Worm (Caenorhabditis elegans): Measurements from ENCODE around the gene glp-1.

The glp-1 gene

DNA sequence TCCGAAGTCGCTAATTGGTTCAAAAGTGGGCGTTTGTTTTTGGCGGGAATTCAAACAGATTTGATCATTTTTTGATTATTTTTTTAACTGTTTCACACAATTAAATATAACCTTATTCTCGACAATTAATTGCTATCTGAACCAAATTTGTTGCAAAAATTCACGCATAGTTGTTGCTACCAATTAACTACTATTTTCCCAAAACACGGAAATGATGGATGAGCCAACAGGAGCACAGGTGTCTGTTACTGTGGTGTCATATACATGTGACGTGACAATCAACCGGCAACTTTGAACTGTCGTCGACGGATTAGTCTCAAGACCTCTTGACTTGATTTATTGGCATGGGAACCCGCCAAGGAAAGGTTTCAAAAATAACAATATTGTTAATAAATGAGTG is 19.3 kb upstream of the glp-1 start:
- TF ChIP-seq unc-62 (GFP tag; optimal IDR thresholded peaks at IDR 0.05): no peak

- no peak for TF ChIP-seq unc-62 (GFP tag; optimal IDR thresholded peaks at IDR 0.05)
Measured at ce11 chrIII:9075539-9075938, 16.5 kb upstream of the glp-1 start, which contains the start of gene F02A9.7. TSS of gene F02A9.7 (minus strand) at chrIII:9075639.

ce11 chrIII:9077708-9078107 is 14.3 kb upstream of the glp-1 start, which contains the start of gene F02A9.1:
TSS of gene F02A9.1 (minus strand) at chrIII:9077808.
- TF ChIP-seq unc-62 (GFP tag; optimal IDR thresholded peaks at IDR 0.05): no peak

- TF ChIP-seq unc-62 (GFP tag; optimal IDR thresholded peaks at IDR 0.05): no peak
Measured at ce11 chrIII:9080127-9080526, 11.9 kb upstream of the glp-1 start.

- TF ChIP-seq unc-62 (GFP tag; optimal IDR thresholded peaks at IDR 0.05): no peak
Measured at ce11 chrIII:9081055-9081454, 11.0 kb upstream of the glp-1 start, which contains the start of gene far-1. TSS of gene far-1 (minus strand) at chrIII:9081179.

DNA sequence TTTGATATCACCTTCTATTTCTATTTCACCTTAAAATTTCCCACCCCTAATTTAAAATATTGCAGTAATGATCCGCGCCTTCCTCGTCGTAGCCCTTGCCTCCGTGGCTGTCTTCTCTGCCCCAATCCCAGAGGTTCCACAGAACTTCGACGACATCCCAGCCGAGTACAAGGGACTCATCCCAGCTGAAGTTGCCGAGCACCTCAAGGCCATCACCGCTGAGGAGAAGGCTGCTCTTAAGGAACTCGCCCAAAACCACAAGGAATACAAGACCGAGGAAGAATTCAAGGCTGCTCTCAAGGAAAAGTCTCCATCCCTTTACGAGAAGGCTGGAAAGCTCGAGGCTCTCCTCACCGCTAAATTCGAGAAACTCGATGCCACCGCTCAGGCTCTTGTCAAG is 10.3 kb upstream of the glp-1 start, which contains the start of gene far-2:
far-2 (plus strand) TSS at position 66 of the 400 bp plus-strand sequence.
- no peak for TF ChIP-seq unc-62 (GFP tag; optimal IDR thresholded peaks at IDR 0.05)

ce11 chrIII:9083118-9083517 is 8.9 kb upstream of the glp-1 start:
- TF ChIP-seq unc-62 (GFP tag; optimal IDR thresholded peaks at IDR 0.05): no peak

DNA sequence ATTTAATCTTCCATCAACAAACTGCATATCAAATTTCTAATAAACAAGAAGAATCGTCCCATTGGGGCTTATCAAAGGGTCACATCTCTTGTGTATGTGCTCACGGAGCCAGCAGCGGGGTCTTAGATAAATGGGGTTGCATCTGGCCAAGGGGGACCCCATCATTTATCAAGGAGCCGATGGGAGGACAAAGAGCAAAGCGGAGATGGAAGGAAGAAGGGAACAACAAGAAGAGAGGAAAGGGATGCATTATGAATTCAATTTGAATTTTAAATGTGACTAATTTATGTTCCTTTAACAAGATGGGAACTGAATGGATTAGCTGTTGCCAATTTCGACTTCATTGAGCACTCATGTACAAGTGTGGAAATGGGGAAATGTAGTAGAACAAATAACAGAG is 7.7 kb upstream of the glp-1 start:
- TF ChIP-seq unc-62 (GFP tag; optimal IDR thresholded peaks at IDR 0.05): no peak

DNA sequence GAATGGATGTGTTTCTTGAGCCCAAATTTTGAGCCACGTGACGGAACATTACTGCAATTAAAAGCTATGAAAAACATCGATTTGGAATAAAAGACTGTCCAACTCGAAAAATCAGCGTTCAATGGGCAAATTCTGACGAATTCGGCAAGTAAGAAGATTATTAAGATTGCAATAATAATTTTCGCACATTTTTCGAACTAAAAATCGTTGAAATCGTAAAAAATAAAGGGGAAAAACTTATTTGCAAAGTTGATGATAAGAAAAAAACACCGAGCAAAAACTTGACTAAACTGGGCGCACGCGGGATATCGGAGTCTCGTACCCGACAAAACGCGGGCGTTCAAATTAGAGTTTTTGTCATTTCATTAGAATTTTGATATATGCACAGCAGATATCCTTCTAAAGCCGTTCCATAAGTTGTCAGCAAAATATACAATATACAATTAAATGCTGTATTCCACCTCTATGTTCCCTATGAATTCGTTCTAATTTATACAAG is 2.7 kb upstream of the glp-1 start, which contains the start of the genes mccc-2 and mrpl-44:
mccc-2 (minus strand) TSS at position 51 of the 499 bp plus-strand sequence.
mrpl-44 (minus strand) TSS at position 51 of the 499 bp plus-strand sequence.
- no peak for TF ChIP-seq unc-62 (GFP tag; optimal IDR thresholded peaks at IDR 0.05)

- TF ChIP-seq unc-62 (GFP tag; optimal IDR thresholded peaks at IDR 0.05): no peak
Measured at ce11 chrIII:9101212-9101611, 9.2 kb downstream of the glp-1 start, which contains the start of gene ZK507.1. TSS of gene ZK507.1 (minus strand) at chrIII:9101312.

DNA sequence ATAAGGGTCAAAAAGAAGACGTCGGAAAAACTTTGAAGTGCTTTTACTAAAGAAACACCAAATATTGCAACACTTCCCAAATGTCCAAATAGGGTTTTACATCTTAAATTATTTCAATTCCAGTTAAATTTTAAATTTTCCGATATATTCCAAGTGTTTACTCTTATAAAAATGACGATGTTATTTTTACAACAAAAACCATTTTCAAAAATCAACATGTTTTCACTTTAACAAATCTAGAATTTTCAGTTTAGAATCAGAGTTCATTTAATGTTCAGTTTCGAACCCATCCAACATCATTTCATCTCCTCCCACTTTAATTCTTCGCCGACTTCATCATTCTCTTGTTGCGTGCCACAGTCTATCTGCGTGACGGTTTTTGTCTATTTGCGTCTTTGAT is 11.6 kb downstream of the glp-1 start, which contains the start of gene dos-1:
dos-1 (plus strand) TSS at position 301 of the 400 bp plus-strand sequence.
- TF ChIP-seq unc-62 (GFP tag; optimal IDR thresholded peaks at IDR 0.05): no peak

- no peak for TF ChIP-seq unc-62 (GFP tag; optimal IDR thresholded peaks at IDR 0.05)
Measured at ce11 chrIII:9104060-9104459, 12.0 kb downstream of the glp-1 start.

DNA sequence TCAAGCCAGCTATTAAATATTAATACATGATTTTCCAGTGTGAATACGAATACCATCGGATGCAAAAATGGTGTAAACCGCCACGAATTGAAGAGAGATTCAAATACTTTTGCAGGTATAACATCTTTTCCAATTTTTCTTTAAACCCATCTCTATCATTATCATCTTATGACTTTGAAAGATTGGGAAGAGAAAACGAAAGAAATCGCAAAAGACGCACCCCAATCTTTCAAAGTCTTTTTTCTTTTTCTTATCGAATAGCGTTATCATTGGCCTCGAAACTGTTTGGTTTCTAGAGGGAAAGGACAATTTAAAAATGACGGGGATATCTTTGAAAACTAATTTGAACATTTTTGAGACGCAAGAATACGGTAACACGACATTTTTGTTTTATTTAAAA is 13.6 kb downstream of the glp-1 start:
- no peak for TF ChIP-seq unc-62 (GFP tag; optimal IDR thresholded peaks at IDR 0.05)

DNA sequence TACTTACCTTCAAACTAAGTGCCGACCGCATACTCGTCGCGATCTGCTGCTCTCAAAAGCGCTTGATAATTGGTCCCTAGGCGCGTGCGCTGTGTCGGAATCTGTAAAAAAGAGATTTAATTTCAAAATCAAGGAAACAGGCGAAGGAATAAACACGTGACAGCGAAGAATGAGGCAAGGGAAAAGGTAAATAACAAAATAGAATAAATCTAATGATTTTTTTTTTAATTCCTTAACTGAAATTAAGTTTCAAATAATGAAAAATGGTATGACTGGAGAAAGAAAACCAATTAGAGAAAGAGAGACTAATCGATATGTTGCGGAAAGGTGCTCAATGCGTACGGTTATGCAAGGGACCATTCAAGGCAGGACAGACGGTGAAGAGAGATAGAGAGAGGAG is 17.1 kb downstream of the glp-1 start, which contains the start of gene cya-1:
cya-1 (minus strand) TSS at position 101 of the 400 bp plus-strand sequence.
- no peak for TF ChIP-seq unc-62 (GFP tag; optimal IDR thresholded peaks at IDR 0.05)

DNA sequence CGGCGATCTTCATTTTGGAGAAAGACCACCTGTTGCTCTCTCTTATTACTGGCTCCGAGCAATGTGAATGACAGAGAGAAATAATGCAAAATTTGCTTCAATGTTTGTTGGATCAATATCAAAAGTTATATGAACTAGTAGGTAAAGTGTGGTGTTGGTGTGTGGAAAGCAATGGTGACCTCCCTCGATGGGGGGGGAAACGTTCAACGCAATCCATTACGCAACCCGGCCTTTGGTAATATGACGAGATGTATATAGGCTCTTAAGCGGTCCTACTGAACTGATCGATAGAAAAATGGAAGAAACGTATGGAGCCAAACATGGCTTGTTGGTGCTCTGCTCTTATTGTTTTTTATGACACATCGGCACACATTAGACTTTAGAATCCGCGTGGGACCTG is 17.7 kb downstream of the glp-1 start:
- TF ChIP-seq unc-62 (GFP tag; optimal IDR thresholded peaks at IDR 0.05): no peak

DNA sequence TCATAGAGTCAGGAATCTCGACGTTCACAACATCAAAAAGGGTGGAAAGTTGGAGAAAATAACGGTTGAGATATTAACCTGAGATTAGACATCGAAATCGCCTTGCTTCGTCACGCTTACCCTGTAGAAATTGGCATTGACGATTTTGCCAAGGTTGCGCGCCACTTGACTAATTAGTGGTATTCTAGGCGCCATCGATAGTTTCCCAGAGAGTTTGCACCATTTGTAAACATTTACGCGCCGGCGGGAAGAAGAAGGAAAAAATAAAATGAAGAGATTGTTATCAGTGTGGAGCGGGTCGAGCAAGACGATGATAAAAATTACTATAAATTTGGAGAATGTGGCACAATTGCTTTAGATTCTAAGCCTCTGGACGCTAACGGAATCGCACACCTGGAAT is 18.2 kb downstream of the glp-1 start:
- no peak for TF ChIP-seq unc-62 (GFP tag; optimal IDR thresholded peaks at IDR 0.05)

ce11 chrIII:9112479-9112878 is 20.4 kb downstream of the glp-1 start:
- no peak for TF ChIP-seq unc-62 (GFP tag; optimal IDR thresholded peaks at IDR 0.05)

DNA sequence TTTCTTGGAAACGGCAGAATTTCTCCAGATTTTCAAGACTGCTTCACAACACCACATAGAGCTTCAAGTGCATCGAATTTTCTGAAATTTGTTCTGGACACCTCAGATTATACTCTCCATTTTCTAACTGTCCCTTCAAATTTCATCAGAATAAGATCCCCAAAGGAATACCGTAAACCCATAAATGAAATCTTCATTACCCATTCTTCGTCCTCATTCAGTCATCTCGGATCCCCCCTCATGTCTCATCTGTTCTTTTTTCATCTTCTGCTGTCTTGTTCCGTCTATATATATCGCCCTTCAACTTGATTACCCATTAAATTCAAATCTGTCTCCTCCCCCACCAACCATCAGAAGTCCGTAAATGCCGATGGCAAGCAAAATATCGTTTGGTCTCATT is 22.0 kb downstream of the glp-1 start:
- no peak for TF ChIP-seq unc-62 (GFP tag; optimal IDR thresholded peaks at IDR 0.05)

Measured in whole organism, dauer.